Worm (Caenorhabditis elegans) whole organism, L1 larva: ENCODE results near the gene srxa-4.

Experiments used
- C04F5.9 ChIP-seq: sonication (generic microtip); optimal IDR thresholded peaks from 2 replicates; lab custom pipeline; 2016; ENCODE audit warnings: missing genetic modification characterization, missing compliant biosample characterization
- C16A3.4 ChIP-seq: fragments of 150-350 bp; optimal IDR thresholded peaks from 2 replicates; lab custom pipeline; 2014; ENCODE audit warnings: missing biosample characterization, missing genetic modification characterization
- F16B12.6 ChIP-seq: fragments of 150-350 bp; optimal IDR thresholded peaks from 2 replicates; lab custom pipeline; 2014; ENCODE audit warnings: missing biosample characterization, missing genetic modification characterization
- aly-2 ChIP-seq: fragments of 150-350 bp; optimal IDR thresholded peaks from 2 replicates; lab custom pipeline; 2014; ENCODE audit warnings: missing biosample characterization, missing genetic modification characterization
- blmp-1 ChIP-seq: fragments of 150-350 bp; optimal IDR thresholded peaks from 2 replicates; lab custom pipeline; 2014; ENCODE audit warnings: missing biosample characterization, missing genetic modification characterization
- ceh-63 ChIP-seq: fragments of 200-800 bp; sonication (Bioruptor generic); optimal IDR thresholded peaks from 2 replicates; lab custom pipeline; 2018; ENCODE audit warnings: mild to moderate bottlenecking, missing genetic modification characterization, missing compliant biosample characterization
- ceh-8 ChIP-seq: fragments of 200-800 bp; sonication (Bioruptor generic); optimal IDR thresholded peaks from 2 replicates; lab custom pipeline; 2018; ENCODE audit warnings: mild to moderate bottlenecking, missing genetic modification characterization, moderate library complexity, missing compliant biosample characterization
- ceh-82 ChIP-seq, 3 experiments: fragments of 150-350 bp in 1 of 3; sonication (generic microtip) in 2 of 3; optimal IDR thresholded peaks; 2 replicates each; lab custom pipeline; 2014 to 2017; ENCODE audit warnings: missing biosample characterization in 3 of 3, missing genetic modification characterization in 3 of 3
- ceh-90 ChIP-seq: sonication (generic microtip); optimal IDR thresholded peaks from 2 replicates; lab custom pipeline; 2016; ENCODE audit warnings: missing genetic modification characterization, missing compliant biosample characterization
- ces-1 ChIP-seq: fragments of 150-350 bp; optimal IDR thresholded peaks from 2 replicates; lab custom pipeline; 2014; ENCODE audit warnings: missing biosample characterization, missing genetic modification reagents, missing genetic modification characterization
- dsc-1 ChIP-seq: sonication (generic microtip); optimal IDR thresholded peaks from 2 replicates; lab custom pipeline; 2016; ENCODE audit warnings: mild to moderate bottlenecking, missing genetic modification characterization, missing compliant biosample characterization
- efl-1 ChIP-seq, 4 experiments: fragments of 150-350 bp; optimal IDR thresholded peaks in 3 of 4; peaks in 1 of 4; 1 replicate in 1 of 4; 2 replicates in 3 of 4; lab custom pipeline; 2014; ENCODE audit warnings: missing biosample characterization in 2 of 4, missing genetic modification characterization in 2 of 4, missing genetic modification reagents in 2 of 4
- egl-27 ChIP-seq, 2 experiments: fragments of 150-350 bp in 1 of 2; sonication (generic microtip); optimal IDR thresholded peaks; 3 replicates each; lab custom pipeline; 2017 to 2018; ENCODE audit warnings: missing biosample characterization in 2 of 2, missing genetic modification characterization in 2 of 2, missing genetic modification reagents in 2 of 2
- fkh-4 ChIP-seq: sonication (generic microtip); optimal IDR thresholded peaks from 2 replicates; lab custom pipeline; 2016; ENCODE audit warnings: missing compliant biosample characterization, missing genetic modification characterization, borderline replicate concordance
- fkh-8 ChIP-seq: sonication (generic microtip); optimal IDR thresholded peaks from 2 replicates; lab custom pipeline; 2016; ENCODE audit warnings: mild to moderate bottlenecking, missing genetic modification characterization, missing compliant biosample characterization
- grh-1 ChIP-seq: fragments of 200-800 bp; sonication (Bioruptor generic); IDR thresholded peaks from 2 replicates; pipeline ENCODE4 v1.3.6; 2022; ENCODE audit warnings: missing genetic modification reagents, missing genetic modification characterization, missing compliant biosample characterization
- hpl-2 ChIP-seq: fragments of 150-350 bp; optimal IDR thresholded peaks from 2 replicates; lab custom pipeline; 2014; ENCODE audit warnings: missing biosample characterization, missing genetic modification reagents, missing genetic modification characterization
- jun-1 ChIP-seq: fragments of 150-350 bp; optimal IDR thresholded peaks from 2 replicates; lab custom pipeline; 2014; ENCODE audit warnings: missing biosample characterization, missing genetic modification reagents, missing genetic modification characterization
- lsy-2 ChIP-seq, 2 experiments: fragments of 150-350 bp; optimal IDR thresholded peaks; 2 replicates each; lab custom pipeline; 2014; ENCODE audit warnings: missing biosample characterization in 2 of 2, missing genetic modification characterization in 2 of 2
- mef-2 ChIP-seq: fragments of 150-350 bp; optimal IDR thresholded peaks from 2 replicates; lab custom pipeline; 2014; ENCODE audit warnings: missing biosample characterization, missing genetic modification characterization
- mep-1 ChIP-seq: fragments of 150-350 bp; optimal IDR thresholded peaks from 2 replicates; lab custom pipeline; 2014; ENCODE audit warnings: missing biosample characterization, missing genetic modification characterization
- nhr-12 ChIP-seq: sonication (generic microtip); optimal IDR thresholded peaks from 2 replicates; lab custom pipeline; 2017; ENCODE audit warnings: missing biosample characterization, missing genetic modification characterization
- nhr-47 ChIP-seq: sonication (generic microtip); optimal IDR thresholded peaks from 2 replicates; lab custom pipeline; 2016; ENCODE audit warnings: mild to moderate bottlenecking, missing genetic modification characterization, moderate library complexity, missing compliant biosample characterization
- nhr-85 ChIP-seq: sonication (generic microtip); peaks from one replicate; lab custom pipeline; 2016; ENCODE audit warnings: missing genetic modification characterization, inconsistent platforms, missing compliant biosample characterization
- pag-3 ChIP-seq: sonication (generic microtip); optimal IDR thresholded peaks from 2 replicates; lab custom pipeline; 2017; ENCODE audit warnings: missing genetic modification characterization, mild to moderate bottlenecking, missing compliant biosample characterization, antibody characterized with exemption, borderline replicate concordance; ENCODE audit not compliant: insufficient read depth
- pqm-1 ChIP-seq: sonication (generic microtip); optimal IDR thresholded peaks from 3 replicates; lab custom pipeline; 2017; ENCODE audit warnings: missing biosample characterization, missing genetic modification characterization
- rnt-1 ChIP-seq: sonication (generic microtip); optimal IDR thresholded peaks from 2 replicates; lab custom pipeline; 2016; ENCODE audit warnings: mild to moderate bottlenecking, missing genetic modification characterization, moderate library complexity, missing compliant biosample characterization
- snpc-4 ChIP-seq: fragments of 150-350 bp; optimal IDR thresholded peaks from 2 replicates; lab custom pipeline; 2014; ENCODE audit warnings: missing biosample characterization, missing genetic modification characterization
- snu-23 ChIP-seq: sonication (generic microtip); optimal IDR thresholded peaks from 2 replicates; lab custom pipeline; 2016; ENCODE audit warnings: missing genetic modification characterization, missing compliant biosample characterization
- sox-4 ChIP-seq: sonication (generic microtip); optimal IDR thresholded peaks from 2 replicates; lab custom pipeline; 2016; ENCODE audit warnings: missing genetic modification characterization, missing compliant biosample characterization
- sptf-1 ChIP-seq: fragments of 150-350 bp; optimal IDR thresholded peaks from 2 replicates; lab custom pipeline; 2014; ENCODE audit warnings: missing biosample characterization, missing genetic modification characterization
- sup-37 ChIP-seq: fragments of 200-800 bp; sonication (Bioruptor generic); optimal IDR thresholded peaks from 2 replicates; lab custom pipeline; 2018; ENCODE audit warnings: mild to moderate bottlenecking, missing genetic modification characterization, missing compliant biosample characterization
- tbx-2 ChIP-seq: sonication (generic microtip); optimal IDR thresholded peaks from 2 replicates; lab custom pipeline; 2016; ENCODE audit warnings: missing genetic modification characterization, missing compliant biosample characterization
- tlp-1 ChIP-seq: fragments of 150-350 bp; optimal IDR thresholded peaks from 2 replicates; lab custom pipeline; 2014; ENCODE audit warnings: missing biosample characterization, missing genetic modification characterization
- unc-30 ChIP-seq: sonication (generic microtip); optimal IDR thresholded peaks from 2 replicates; lab custom pipeline; 2017; ENCODE audit warnings: missing biosample characterization, missing genetic modification characterization
- vab-15 ChIP-seq: sonication (generic microtip); optimal IDR thresholded peaks from 2 replicates; lab custom pipeline; 2017; ENCODE audit warnings: missing genotype, mild to moderate bottlenecking, missing genetic modification characterization, missing compliant biosample characterization
- zag-1 ChIP-seq: fragments of 150-350 bp; optimal IDR thresholded peaks from 2 replicates; lab custom pipeline; 2014; ENCODE audit warnings: missing biosample characterization, missing genetic modification characterization

Gene srxa-4

ce11 chrV:7451421-7451820 is 31.2 kb downstream of the srxa-4 start, which contains the start of gene try-11:
TSS of gene try-11 (plus strand) at chrV:7451721.
- TF ChIP-seq efl-1 (optimal IDR thresholded peaks at IDR 0.05; lab: Kevin White, UChicago) (no peak), efl-1 (GFP tag; optimal IDR thresholded peaks at IDR 0.05 in 1 of 2; lab: Kevin White, UChicago) (peak in 1 of 2 experiments; percentile 24), ceh-82 (tag; optimal IDR thresholded peaks at IDR 0.05; lab: Kevin White, UChicago) (no peak)

- no peak for TF ChIP-seq snu-23
- no peak for TF ChIP-seq tbx-2 (tag; lab: Kevin White, UChicago)
- TF ChIP-seq ces-1: no peak
- TF ChIP-seq rnt-1 (tag; lab: Kevin White, UChicago): no peak
- no peak for TF ChIP-seq sox-4
- TF ChIP-seq C04F5.9: no peak
- TF ChIP-seq pag-3 (tag; lab: Kevin White, UChicago): no peak
These were observed 34.0 kb downstream of the srxa-4 start, which contains the start of gene try-8 for ce11 chrV:7454236-7454635. TSS of gene try-8 (minus strand) at chrV:7454336.

DNA sequence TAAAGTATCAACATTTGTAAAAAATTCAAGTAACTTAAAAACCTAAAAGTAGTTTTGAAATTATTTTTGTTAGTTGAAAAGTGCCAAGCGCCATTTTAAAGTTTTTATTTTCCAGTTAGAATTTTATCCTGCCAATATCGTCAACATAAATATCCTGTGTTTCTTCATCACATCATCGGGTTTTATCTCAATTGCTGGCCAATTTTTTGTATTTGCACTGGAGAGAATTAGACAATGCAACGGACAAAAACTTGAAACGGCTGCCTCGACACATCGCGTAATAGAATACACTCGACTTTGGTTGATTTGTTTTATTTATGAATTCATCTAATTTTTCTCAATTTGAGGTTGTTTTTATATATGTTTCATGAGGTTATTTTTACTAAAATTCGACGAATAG is 34.7 kb downstream of the srxa-4 start, which contains the start of gene F25E5.2:
Gene F25E5.2 (plus strand): TSS at position 301 of the 400 bp plus-strand sequence.
- no peak for TF ChIP-seq dsc-1 (tag; lab: Kevin White, UChicago)
- TF ChIP-seq C16A3.4 (tag; lab: Kevin White, UChicago): no peak
- no peak for TF ChIP-seq lsy-2 (tag; optimal IDR thresholded peaks at IDR 0.05; lab: Kevin White, UChicago)
- no peak for TF ChIP-seq aly-2 (tag; lab: Kevin White, UChicago)
- TF ChIP-seq efl-1 (optimal IDR thresholded peaks at IDR 0.05; lab: Kevin White, UChicago): no peak
- TF ChIP-seq efl-1 (GFP tag; optimal IDR thresholded peaks at IDR 0.05 in 1 of 2; lab: Kevin White, UChicago): no peak
- no peak for TF ChIP-seq sox-4
- TF ChIP-seq F16B12.6: no peak
- no peak for TF ChIP-seq jun-1 (tag; lab: Kevin White, UChicago)
- no peak for TF ChIP-seq blmp-1 (tag; lab: Kevin White, UChicago)
- TF ChIP-seq egl-27 (tag; optimal IDR thresholded peaks at IDR 0.05; lab: Kevin White, UChicago): no peak
- TF ChIP-seq zag-1 (tag; lab: Kevin White, UChicago): no peak
- TF ChIP-seq hpl-2 (GFP tag; lab: Kevin White, UChicago): no peak
- TF ChIP-seq fkh-8 (tag; lab: Kevin White, UChicago): no peak
- TF ChIP-seq pqm-1: no peak
- no peak for TF ChIP-seq ceh-90
- no peak for TF ChIP-seq fkh-4 (tag; lab: Kevin White, UChicago)
- no peak for TF ChIP-seq vab-15 (tag; lab: Kevin White, UChicago)
- no peak for TF ChIP-seq ceh-63 (GFP tag; lab: Kevin White, UChicago)
- TF ChIP-seq, all 84 proteins: peak for 0

ce11 chrV:7460898-7461297 is 40.6 kb downstream of the srxa-4 start, which contains the start of gene srh-92:
TSS of gene srh-92 (minus strand) at chrV:7460998.
- TF ChIP-seq ceh-82 (tag; optimal IDR thresholded peaks at IDR 0.05; lab: Kevin White, UChicago) (no peak), mep-1 (tag; lab: Kevin White, UChicago) (no peak)

DNA sequence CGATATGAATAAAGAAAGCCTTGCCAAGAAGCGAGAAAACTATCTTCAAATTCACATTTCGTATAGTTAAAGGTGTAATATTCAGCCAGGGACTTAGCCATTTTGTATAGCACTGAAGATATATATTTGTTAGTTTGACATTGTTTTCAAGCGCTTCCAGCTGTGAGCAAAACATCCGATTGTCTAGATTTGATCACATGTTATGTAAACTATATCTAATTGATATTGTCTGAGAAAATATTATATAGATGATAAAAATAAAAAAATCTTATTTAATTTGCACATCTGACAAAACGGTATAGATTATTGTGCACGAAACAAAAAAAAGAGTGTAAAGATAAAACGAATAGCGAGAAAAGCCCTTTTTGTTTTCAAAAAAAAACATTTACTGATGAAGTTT is 44.4 kb downstream of the srxa-4 start, which contains the start of gene srh-89:
Gene srh-89 (minus strand): TSS at position 101 of the 400 bp plus-strand sequence.
- no peak for TF ChIP-seq unc-30
- TF ChIP-seq zag-1 (tag; lab: Kevin White, UChicago): no peak
- TF ChIP-seq jun-1 (tag; lab: Kevin White, UChicago): no peak
- TF ChIP-seq grh-1 (GFP tag; lab: Robert Waterston, UW): no peak
- TF ChIP-seq nhr-12 (tag; lab: Kevin White, UChicago): no peak
- no peak for TF ChIP-seq C16A3.4 (tag; lab: Kevin White, UChicago)
- TF ChIP-seq ces-1: no peak
- no peak for TF ChIP-seq snpc-4 (tag; lab: Kevin White, UChicago)
- TF ChIP-seq ceh-8: no peak
- no peak for TF ChIP-seq nhr-85 (tag; lab: Kevin White, UChicago)
- no peak for TF ChIP-seq sup-37 (GFP tag; lab: Kevin White, UChicago)
- no peak for TF ChIP-seq tlp-1 (tag; lab: Kevin White, UChicago)
- no peak for TF ChIP-seq ceh-63 (GFP tag; lab: Kevin White, UChicago)
- TF ChIP-seq tbx-2 (tag; lab: Kevin White, UChicago): no peak
- no peak for TF ChIP-seq F16B12.6
- no peak for TF ChIP-seq nhr-47 (tag; lab: Kevin White, UChicago)
- no peak for TF ChIP-seq mef-2 (tag; lab: Kevin White, UChicago)
- no peak for TF ChIP-seq egl-27 (tag; optimal IDR thresholded peaks at IDR 0.05; lab: Kevin White, UChicago)
- no peak for TF ChIP-seq C04F5.9
- no peak for TF ChIP-seq sptf-1 (tag; lab: Kevin White, UChicago)
